Fruit fly (Drosophila melanogaster): ENCODE results near the gene Pburs.
A peak's percentile ranks its signal among the peaks of the same experiment; 100 is the strongest.

The Pburs gene

DNA sequence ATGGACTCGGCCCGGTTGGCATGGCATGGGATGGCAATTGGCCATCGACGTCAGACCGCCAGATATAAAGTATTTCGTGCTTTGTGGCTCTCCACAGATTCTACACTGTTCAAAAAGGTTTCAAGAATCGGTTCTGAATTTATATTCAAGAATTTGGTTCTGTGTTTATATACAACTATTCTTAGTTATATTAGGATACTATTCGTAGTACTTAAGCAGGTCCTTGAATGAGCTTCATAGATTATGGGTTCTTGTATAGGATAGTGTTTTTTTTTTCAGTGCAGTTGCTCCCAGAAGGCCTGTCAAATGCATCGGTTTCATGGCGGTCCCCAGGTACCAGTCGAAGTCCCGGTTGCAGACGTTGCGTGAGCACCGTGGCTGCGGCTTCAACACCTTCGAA, 30.6 kb downstream of the Pburs start (continued):
- TF ChIP-seq bab2 (GFP tag; optimal IDR thresholded peaks at IDR 0.05) (no peak), CG17361 (GFP tag; IDR thresholded peaks at IDR 0.05) (peak; percentile 21; the same call in 1 of the 3 replicates), Ravus (GFP tag; IDR thresholded peaks at IDR 0.05) (no peak), tin (GFP tag; optimal IDR thresholded peaks at IDR 0.05) (no peak), CG4282 (GFP tag; optimal IDR thresholded peaks at IDR 0.05) (no peak), HmgD (GFP tag; optimal IDR thresholded peaks at IDR 0.05) (no peak), pho (GFP tag; optimal IDR thresholded peaks at IDR 0.05) (no peak), bigmax (GFP tag; optimal IDR thresholded peaks at IDR 0.05) (no peak), rib (GFP tag; IDR thresholded peaks at IDR 0.05) (no peak), cg (GFP tag; optimal IDR thresholded peaks at IDR 0.05) (no peak), sim (GFP tag; IDR thresholded peaks at IDR 0.05) (peak; percentile 42; the same call in 1 of the 2 replicates), CG11504 (tag; optimal IDR thresholded peaks at IDR 0.05) (peak; percentile 16), hkb (optimal IDR thresholded peaks at IDR 0.05) (no peak), hkb (GFP tag; IDR thresholded peaks at IDR 0.05) (0 out of 2 replicates have a peak, but pooled peaks have one; percentile 11), Camta (GFP tag; optimal IDR thresholded peaks at IDR 0.05) (no peak), Elba2 (GFP tag; optimal IDR thresholded peaks at IDR 0.05) (no peak), CG8388 (GFP tag; optimal IDR thresholded peaks at IDR 0.05) (peak; percentile 5), row (GFP tag; IDR thresholded peaks at IDR 0.05) (no peak), CG3995 (GFP tag; optimal IDR thresholded peaks at IDR 0.05) (no peak), Awh (GFP tag; IDR thresholded peaks at IDR 0.05) (peak; percentile 30; the same call in 1 of the 2 replicates), kah (GFP tag; optimal IDR thresholded peaks at IDR 0.05) (no peak), CG42726 (GFP tag; IDR thresholded peaks at IDR 0.05; ENCODE audit: partially characterized antibody) (no peak), Eip74EF (GFP tag; optimal IDR thresholded peaks at IDR 0.05) (no peak), CG7928 (GFP tag; optimal IDR thresholded peaks at IDR 0.05) (no peak), fru (optimal IDR thresholded peaks at IDR 0.05) (no peak), CG10654 (GFP tag; optimal IDR thresholded peaks at IDR 0.05) (no peak), CG15696 (tag; optimal IDR thresholded peaks at IDR 0.05) (peak; percentile 60), ab (GFP tag; optimal IDR thresholded peaks at IDR 0.05) (no peak), trem (tag; optimal IDR thresholded peaks at IDR 0.05) (no peak), luna (GFP tag; optimal IDR thresholded peaks at IDR 0.05) (no peak), Ets97D (GFP tag; optimal IDR thresholded peaks at IDR 0.05) (no peak), kni (GFP tag; optimal IDR thresholded peaks at IDR 0.05) (no peak), pita (GFP tag; optimal IDR thresholded peaks at IDR 0.05) (no peak), CG12071 (GFP tag; optimal IDR thresholded peaks at IDR 0.05) (no peak), CG2202 (tag; optimal IDR thresholded peaks at IDR 0.05) (no peak), dati (GFP tag; IDR thresholded peaks at IDR 0.05) (no peak), CG12942 (GFP tag; optimal IDR thresholded peaks at IDR 0.05) (no peak), cato (GFP tag; optimal IDR thresholded peaks at IDR 0.05; ENCODE audit: borderline replicate concordance) (no peak), CG7745 (tag; optimal IDR thresholded peaks at IDR 0.05) (no peak), CG1529 (GFP tag; optimal IDR thresholded peaks at IDR 0.05) (no peak), Atf3 (GFP tag; optimal IDR thresholded peaks at IDR 0.05) (no peak), CG31441 (GFP tag; IDR thresholded peaks at IDR 0.05) (peak; percentile 33; the same call in 1 of the 2 replicates), CG7987 (GFP tag; optimal IDR thresholded peaks at IDR 0.05) (no peak), Lim3 (GFP tag; IDR thresholded peaks at IDR 0.05) (no peak), stc (GFP tag; IDR thresholded peaks at IDR 0.05) (no peak), Stat92E (GFP tag; optimal IDR thresholded peaks at IDR 0.05) (no peak), CG2120 (GFP tag; optimal IDR thresholded peaks at IDR 0.05) (no peak), oc (tag; optimal IDR thresholded peaks at IDR 0.05) (no peak), Oaz (GFP tag; IDR thresholded peaks at IDR 0.05) (no peak), CG12219 (GFP tag; optimal IDR thresholded peaks at IDR 0.05) (no peak), CG11456 (GFP tag; IDR thresholded peaks at IDR 0.05) (no peak), Lpt (GFP tag; optimal IDR thresholded peaks at IDR 0.05) (no peak), CG33213 (GFP tag; optimal IDR thresholded peaks at IDR 0.05) (no peak)
